Worm (Caenorhabditis elegans) whole organism, L1 larva: ENCODE results near the gene C41C4.9.
A peak's percentile ranks its signal among the peaks of the same experiment; 100 is the strongest.

Source experiments
- C04F5.9 ChIP-seq: sonication (generic microtip); optimal IDR thresholded peaks from 2 replicates; lab custom pipeline; 2016; ENCODE audit warnings: missing genetic modification characterization, missing compliant biosample characterization
- C16A3.4 ChIP-seq: fragments of 150-350 bp; optimal IDR thresholded peaks from 2 replicates; lab custom pipeline; 2014; ENCODE audit warnings: missing biosample characterization, missing genetic modification characterization
- C34B4.2 ChIP-seq: sonication (generic microtip); optimal IDR thresholded peaks from 2 replicates; lab custom pipeline; 2017; ENCODE audit warnings: mild to moderate bottlenecking, missing genetic modification characterization, missing compliant biosample characterization
- F16B12.6 ChIP-seq: fragments of 150-350 bp; optimal IDR thresholded peaks from 2 replicates; lab custom pipeline; 2014; ENCODE audit warnings: missing biosample characterization, missing genetic modification characterization
- Y116A8C.19 ChIP-seq: sonication (generic microtip); optimal IDR thresholded peaks from 2 replicates; lab custom pipeline; 2016; ENCODE audit warnings: missing compliant biosample characterization, missing genetic modification characterization, borderline replicate concordance
- alr-1 ChIP-seq: fragments of 200-800 bp; sonication (Bioruptor generic); optimal IDR thresholded peaks from 2 replicates; lab custom pipeline; 2018; ENCODE audit warnings: borderline replicate concordance, mild to moderate bottlenecking, missing genetic modification characterization, missing compliant biosample characterization
- aly-2 ChIP-seq: fragments of 150-350 bp; optimal IDR thresholded peaks from 2 replicates; lab custom pipeline; 2014; ENCODE audit warnings: missing biosample characterization, missing genetic modification characterization
- blmp-1 ChIP-seq: fragments of 150-350 bp; optimal IDR thresholded peaks from 2 replicates; lab custom pipeline; 2014; ENCODE audit warnings: missing biosample characterization, missing genetic modification characterization
- ceh-8 ChIP-seq: fragments of 200-800 bp; sonication (Bioruptor generic); optimal IDR thresholded peaks from 2 replicates; lab custom pipeline; 2018; ENCODE audit warnings: mild to moderate bottlenecking, missing genetic modification characterization, moderate library complexity, missing compliant biosample characterization
- ces-1 ChIP-seq: fragments of 150-350 bp; optimal IDR thresholded peaks from 2 replicates; lab custom pipeline; 2014; ENCODE audit warnings: missing biosample characterization, missing genetic modification reagents, missing genetic modification characterization
- dsc-1 ChIP-seq: sonication (generic microtip); optimal IDR thresholded peaks from 2 replicates; lab custom pipeline; 2016; ENCODE audit warnings: mild to moderate bottlenecking, missing genetic modification characterization, missing compliant biosample characterization
- efl-3 ChIP-seq: fragments of 200-800 bp; sonication (Bioruptor generic); optimal IDR thresholded peaks from 2 replicates; lab custom pipeline; 2018; ENCODE audit warnings: mild to moderate bottlenecking, missing genetic modification characterization, missing compliant biosample characterization
- egl-13 ChIP-seq: sonication (generic microtip); optimal IDR thresholded peaks from 2 replicates; lab custom pipeline; 2016; ENCODE audit warnings: missing genotype, missing genetic modification reagents, missing genetic modification characterization, missing compliant biosample characterization
- egl-27 ChIP-seq, 2 experiments: fragments of 150-350 bp in 1 of 2; sonication (generic microtip); optimal IDR thresholded peaks; 3 replicates each; lab custom pipeline; 2017 to 2018; ENCODE audit warnings: missing biosample characterization in 2 of 2, missing genetic modification characterization in 2 of 2, missing genetic modification reagents in 2 of 2
- elt-3 ChIP-seq, 6 experiments: fragments of 150-350 bp in 1 of 6; sonication (generic microtip); optimal IDR thresholded peaks; 2 replicates each; lab custom pipeline; 2017 to 2018; ENCODE audit warnings: missing biosample characterization in 6 of 6, missing genetic modification characterization in 6 of 6, inconsistent platforms in 1 of 6
- fkh-10 ChIP-seq: sonication (generic microtip); optimal IDR thresholded peaks from 2 replicates; lab custom pipeline; 2017; ENCODE audit warnings: missing biosample characterization, missing genetic modification reagents, missing genetic modification characterization
- fkh-4 ChIP-seq: sonication (generic microtip); optimal IDR thresholded peaks from 2 replicates; lab custom pipeline; 2016; ENCODE audit warnings: missing compliant biosample characterization, missing genetic modification characterization, borderline replicate concordance
- fkh-8 ChIP-seq: sonication (generic microtip); optimal IDR thresholded peaks from 2 replicates; lab custom pipeline; 2016; ENCODE audit warnings: mild to moderate bottlenecking, missing genetic modification characterization, missing compliant biosample characterization
- fos-1 ChIP-seq: fragments of 150-350 bp; optimal IDR thresholded peaks from 2 replicates; lab custom pipeline; 2014; ENCODE audit warnings: missing biosample characterization, missing genetic modification characterization
- grh-1 ChIP-seq: fragments of 200-800 bp; sonication (Bioruptor generic); IDR thresholded peaks from 2 replicates; pipeline ENCODE4 v1.3.6; 2022; ENCODE audit warnings: missing genetic modification reagents, missing genetic modification characterization, missing compliant biosample characterization
- hlh-17 ChIP-seq: fragments of 200-800 bp; sonication (Bioruptor generic); optimal IDR thresholded peaks from 2 replicates; lab custom pipeline; 2018; ENCODE audit warnings: missing genetic modification characterization, mild to moderate bottlenecking, missing compliant biosample characterization, moderate library complexity, borderline replicate concordance
- hlh-4 ChIP-seq: sonication (generic microtip); optimal IDR thresholded peaks from 2 replicates; lab custom pipeline; 2016; ENCODE audit warnings: mild to moderate bottlenecking, missing genetic modification characterization, missing compliant biosample characterization
- irx-1 ChIP-seq: sonication (generic microtip); optimal IDR thresholded peaks from 2 replicates; lab custom pipeline; 2016; ENCODE audit warnings: missing genetic modification characterization, missing compliant biosample characterization
- jun-1 ChIP-seq: fragments of 150-350 bp; optimal IDR thresholded peaks from 2 replicates; lab custom pipeline; 2014; ENCODE audit warnings: missing biosample characterization, missing genetic modification reagents, missing genetic modification characterization
- lin-13 ChIP-seq: fragments of 150-350 bp; optimal IDR thresholded peaks from 2 replicates; lab custom pipeline; 2014; ENCODE audit warnings: missing biosample characterization, missing genetic modification reagents, missing genetic modification characterization
- lin-14 ChIP-seq: fragments of 200-800 bp; sonication (Bioruptor generic); optimal IDR thresholded peaks from 2 replicates; lab custom pipeline; 2018; ENCODE audit warnings: mild to moderate bottlenecking, missing genetic modification characterization, moderate library complexity, missing compliant biosample characterization
- mab-9 ChIP-seq: fragments of 200-800 bp; sonication (Bioruptor generic); IDR thresholded peaks from 2 replicates; pipeline ENCODE4 v1.3.6; 2022; ENCODE audit warnings: missing genetic modification reagents, missing genetic modification characterization, missing compliant biosample characterization
- mdl-1 ChIP-seq, 2 experiments: fragments of 150-350 bp; optimal IDR thresholded peaks; 2 replicates each; lab custom pipeline; 2014 to 2017; ENCODE audit warnings: missing biosample characterization in 2 of 2, missing genetic modification characterization in 2 of 2, inconsistent platforms in 1 of 2
- mep-1 ChIP-seq: fragments of 150-350 bp; optimal IDR thresholded peaks from 2 replicates; lab custom pipeline; 2014; ENCODE audit warnings: missing biosample characterization, missing genetic modification characterization
- nhr-11 ChIP-seq: fragments of 150-350 bp; optimal IDR thresholded peaks from 2 replicates; lab custom pipeline; 2014; ENCODE audit warnings: missing biosample characterization, missing genetic modification characterization
- nhr-12 ChIP-seq: sonication (generic microtip); optimal IDR thresholded peaks from 2 replicates; lab custom pipeline; 2017; ENCODE audit warnings: missing biosample characterization, missing genetic modification characterization
- nhr-19 ChIP-seq: fragments of 200-800 bp; sonication (Bioruptor generic); conservative IDR thresholded peaks from 2 replicates; pipeline ENCODE4 v1.3.6; 2022; ENCODE audit warnings: missing genetic modification characterization, missing compliant biosample characterization
- nhr-20 ChIP-seq: sonication (generic microtip); optimal IDR thresholded peaks from 2 replicates; lab custom pipeline; 2016; ENCODE audit warnings: mild to moderate bottlenecking, missing genetic modification characterization, missing compliant biosample characterization
- nhr-237 ChIP-seq: fragments of 150-350 bp; optimal IDR thresholded peaks from 2 replicates; lab custom pipeline; 2014; ENCODE audit warnings: missing biosample characterization, missing genetic modification characterization
- nhr-47 ChIP-seq: sonication (generic microtip); optimal IDR thresholded peaks from 2 replicates; lab custom pipeline; 2016; ENCODE audit warnings: mild to moderate bottlenecking, missing genetic modification characterization, moderate library complexity, missing compliant biosample characterization
- nhr-76 ChIP-seq: sonication (generic microtip); optimal IDR thresholded peaks from 2 replicates; lab custom pipeline; 2017; ENCODE audit warnings: missing biosample characterization, missing genetic modification characterization
- nhr-77 ChIP-seq: fragments of 150-350 bp; optimal IDR thresholded peaks from 2 replicates; lab custom pipeline; 2014; ENCODE audit warnings: missing biosample characterization, missing genetic modification characterization
- nhr-84 ChIP-seq: sonication (generic microtip); optimal IDR thresholded peaks from 2 replicates; lab custom pipeline; 2017; ENCODE audit warnings: missing biosample characterization, missing genetic modification characterization
- nhr-85 ChIP-seq: sonication (generic microtip); peaks from one replicate; lab custom pipeline; 2016; ENCODE audit warnings: missing genetic modification characterization, inconsistent platforms, missing compliant biosample characterization
- pag-3 ChIP-seq: sonication (generic microtip); optimal IDR thresholded peaks from 2 replicates; lab custom pipeline; 2017; ENCODE audit warnings: missing genetic modification characterization, mild to moderate bottlenecking, missing compliant biosample characterization, antibody characterized with exemption, borderline replicate concordance; ENCODE audit not compliant: insufficient read depth
- pax-3 ChIP-seq: fragments of 200-800 bp; sonication (Bioruptor generic); optimal IDR thresholded peaks from 2 replicates; lab custom pipeline; 2018; ENCODE audit warnings: mild to moderate bottlenecking, missing genetic modification characterization, moderate library complexity, missing compliant biosample characterization
- skn-1 ChIP-seq: fragments of 150-350 bp; optimal IDR thresholded peaks from 2 replicates; lab custom pipeline; 2014; ENCODE audit warnings: missing biosample characterization, missing genetic modification characterization
- snu-23 ChIP-seq: sonication (generic microtip); optimal IDR thresholded peaks from 2 replicates; lab custom pipeline; 2016; ENCODE audit warnings: missing genetic modification characterization, missing compliant biosample characterization
- sox-4 ChIP-seq: sonication (generic microtip); optimal IDR thresholded peaks from 2 replicates; lab custom pipeline; 2016; ENCODE audit warnings: missing genetic modification characterization, missing compliant biosample characterization
- sptf-1 ChIP-seq: fragments of 150-350 bp; optimal IDR thresholded peaks from 2 replicates; lab custom pipeline; 2014; ENCODE audit warnings: missing biosample characterization, missing genetic modification characterization
- swsn-7 ChIP-seq: sonication (generic microtip); optimal IDR thresholded peaks from 2 replicates; lab custom pipeline; 2016; ENCODE audit warnings: missing genetic modification characterization, missing compliant biosample characterization
- tlp-1 ChIP-seq: fragments of 150-350 bp; optimal IDR thresholded peaks from 2 replicates; lab custom pipeline; 2014; ENCODE audit warnings: missing biosample characterization, missing genetic modification characterization
- unc-130 ChIP-seq: fragments of 150-350 bp; optimal IDR thresholded peaks from 2 replicates; lab custom pipeline; 2017; ENCODE audit warnings: missing biosample characterization, missing genetic modification characterization, inconsistent platforms
- unc-30 ChIP-seq: sonication (generic microtip); optimal IDR thresholded peaks from 2 replicates; lab custom pipeline; 2017; ENCODE audit warnings: missing biosample characterization, missing genetic modification characterization
- unc-62 ChIP-seq: fragments of 150-350 bp; optimal IDR thresholded peaks from 2 replicates; lab custom pipeline; 2014; ENCODE audit warnings: missing biosample characterization, missing genetic modification reagents, missing genetic modification characterization
- vab-15 ChIP-seq: sonication (generic microtip); optimal IDR thresholded peaks from 2 replicates; lab custom pipeline; 2017; ENCODE audit warnings: missing genotype, mild to moderate bottlenecking, missing genetic modification characterization, missing compliant biosample characterization
- zip-4 ChIP-seq: fragments of 200-800 bp; sonication (Bioruptor generic); optimal IDR thresholded peaks from 2 replicates; lab custom pipeline; 2018; ENCODE audit warnings: mild to moderate bottlenecking, missing genetic modification characterization, moderate library complexity, missing compliant biosample characterization
- ztf-4 ChIP-seq: fragments of 150-350 bp; optimal IDR thresholded peaks from 2 replicates; lab custom pipeline; 2014; ENCODE audit warnings: missing biosample characterization, missing genetic modification characterization

C41C4.9 gene

ce11 chrII:8131413-8131966, 24.0 kb downstream of the C41C4.9 start:
- TF ChIP-seq hlh-4 (tag; lab: Kevin White, UChicago) = no peak
- peak; percentile 17 for TF ChIP-seq F16B12.6 (tag; lab: Kevin White, UChicago)
- TF ChIP-seq nhr-85 (tag; lab: Kevin White, UChicago) = peak; percentile 97
- TF ChIP-seq efl-3 (GFP tag; lab: Kevin White, UChicago) = no peak
- peak; percentile 42 for TF ChIP-seq swsn-7 (tag; lab: Kevin White, UChicago)
- TF ChIP-seq egl-13 (tag; lab: Kevin White, UChicago) = peak; percentile 9
- peak; percentile 87 for TF ChIP-seq lin-14
- TF ChIP-seq nhr-237 = no peak
- TF ChIP-seq dsc-1 (tag; lab: Kevin White, UChicago) = no peak
- peak; percentile 63 for TF ChIP-seq lin-13
- TF ChIP-seq nhr-20 (tag; lab: Kevin White, UChicago) = peak; percentile 69
- TF ChIP-seq aly-2 (tag; lab: Kevin White, UChicago) = no peak
- peak; percentile 24 for TF ChIP-seq nhr-47 (tag; lab: Kevin White, UChicago)
- TF ChIP-seq nhr-11 (tag; lab: Kevin White, UChicago) = no peak
- no peak for TF ChIP-seq C34B4.2 (tag; lab: Kevin White, UChicago)
- peak; percentile 73 for TF ChIP-seq snu-23
- TF ChIP-seq unc-130 (tag; lab: Kevin White, UChicago) = peak; percentile 68
- TF ChIP-seq alr-1 (tag; lab: Kevin White, UChicago) = no peak
- TF ChIP-seq sox-4 = no peak
- TF ChIP-seq sptf-1 = no peak
- no peak for TF ChIP-seq fos-1
- no peak for TF ChIP-seq nhr-84 (tag; lab: Kevin White, UChicago)
- TF ChIP-seq nhr-77 (tag; lab: Kevin White, UChicago) = peak; percentile 68
- TF ChIP-seq ztf-4 (tag; lab: Kevin White, UChicago) = peak; percentile 48
- TF ChIP-seq mdl-1 (tag; optimal IDR thresholded peaks at IDR 0.05; lab: Kevin White, UChicago) = peak in 1 of 2 experiments; percentile 15
- peak in 5 of 6 experiments; percentile 20 to 83 (median 53) for TF ChIP-seq elt-3 (tag; optimal IDR thresholded peaks at IDR 0.05; lab: Kevin White, UChicago)
- no peak for TF ChIP-seq vab-15 (tag; lab: Kevin White, UChicago)
- peak; percentile 82 for TF ChIP-seq blmp-1 (tag; lab: Kevin White, UChicago)
- peak; percentile 66 for TF ChIP-seq jun-1 (tag; lab: Kevin White, UChicago)
- TF ChIP-seq irx-1 = no peak
- TF ChIP-seq C04F5.9 (tag; lab: Kevin White, UChicago) = no peak
- TF ChIP-seq fkh-4 (tag; lab: Kevin White, UChicago) = no peak
- no peak for TF ChIP-seq hlh-17
- TF ChIP-seq pax-3 = no peak
- TF ChIP-seq fkh-10 (GFP tag; lab: Kevin White, UChicago) = no peak
- TF ChIP-seq nhr-76 (tag; lab: Kevin White, UChicago) = no peak
- no peak for TF ChIP-seq mab-9 (GFP tag; lab: Robert Waterston, UW)
- TF ChIP-seq C16A3.4 (tag; lab: Kevin White, UChicago) = no peak
- peak; percentile 2 for TF ChIP-seq skn-1
- peak; percentile 79 for TF ChIP-seq fkh-8 (tag; lab: Kevin White, UChicago)
- TF ChIP-seq unc-62 = no peak
- no peak for TF ChIP-seq pag-3
- TF ChIP-seq egl-27 (tag; optimal IDR thresholded peaks at IDR 0.05; lab: Kevin White, UChicago) = no peak
- TF ChIP-seq nhr-19 (GFP tag; lab: Robert Waterston, UW) = 0 out of 2 replicates have a peak, but pooled peaks have one; percentile 29
- peak; percentile 32 for TF ChIP-seq mep-1 (tag; lab: Kevin White, UChicago)
- TF ChIP-seq nhr-12 (tag; lab: Kevin White, UChicago) = no peak
- no peak for TF ChIP-seq ces-1 (GFP tag; lab: Kevin White, UChicago)
- peak; percentile 24 for TF ChIP-seq ceh-8 (GFP tag; lab: Kevin White, UChicago)
- no peak for TF ChIP-seq Y116A8C.19 (tag; lab: Kevin White, UChicago)
- TF ChIP-seq grh-1 (GFP tag; lab: Robert Waterston, UW) = peak; percentile 96
- no peak for TF ChIP-seq tlp-1 (tag; lab: Kevin White, UChicago)
- no peak for TF ChIP-seq unc-30
- TF ChIP-seq zip-4 (GFP tag; lab: Kevin White, UChicago) = no peak
